Fruit fly (Drosophila melanogaster) whole organism, embryonic: ENCODE results near the gene Atg12.

Experiments used
- Abd-B ChIP-seq: fragments of 200-800 bp; sonication (Bioruptor generic); optimal IDR thresholded peaks from 2 replicates; lab custom pipeline; 2018; ENCODE audit warnings: missing biosample characterization, mild to moderate bottlenecking, missing genetic modification characterization, moderate library complexity
- Atf6 ChIP-seq: fragments of 200-800 bp; sonication (Bioruptor generic); IDR thresholded peaks from 2 replicates; pipeline ENCODE4 v1.3.6; 2022; ENCODE audit warnings: missing biosample characterization, missing genetic modification characterization
- Bgb ChIP-seq: fragments of 200-800 bp; sonication (Bioruptor generic); IDR thresholded peaks from 2 replicates; pipeline ENCODE4 v1.3.6; 2022; ENCODE audit warnings: missing biosample characterization, missing genetic modification characterization; ENCODE audit not compliant: partially characterized antibody
- Blimp-1 ChIP-seq: fragments of 200-800 bp; sonication (Bioruptor generic); optimal IDR thresholded peaks from 3 replicates; lab custom pipeline; 2018; ENCODE audit warnings: missing biosample characterization, missing genetic modification characterization, mild to moderate bottlenecking, moderate library complexity, missing genetic modification reagents
- BtbVII ChIP-seq: fragments of 200-800 bp; sonication (Bioruptor generic); optimal IDR thresholded peaks from 3 replicates; lab custom pipeline; 2017; ENCODE audit warnings: missing biosample characterization, mild to moderate bottlenecking, missing genetic modification characterization
- CG10209 ChIP-seq: fragments of 200-800 bp; sonication (Bioruptor generic); optimal IDR thresholded peaks from 3 replicates; lab custom pipeline; 2017; ENCODE audit warnings: missing biosample characterization, mild to moderate bottlenecking, missing genetic modification characterization, missing genetic modification reagents
- CG10462 ChIP-seq: fragments of 200-800 bp; sonication (Bioruptor generic); optimal IDR thresholded peaks from 2 replicates; lab custom pipeline; 2016; ENCODE audit warnings: missing biosample characterization, missing genetic modification characterization
- CG10979 ChIP-seq: fragments of 200-800 bp; sonication (Bioruptor generic); optimal IDR thresholded peaks from 2 replicates; lab custom pipeline; 2018; ENCODE audit warnings: missing biosample characterization, mild to moderate bottlenecking, missing genetic modification characterization, moderate library complexity
- CG11456 ChIP-seq: fragments of 200-800 bp; sonication (Bioruptor generic); IDR thresholded peaks from 3 replicates; pipeline ENCODE4 v1.3.6; 2022; ENCODE audit warnings: missing biosample characterization, missing genetic modification characterization
- CG11723 ChIP-seq: fragments of 200-800 bp; sonication (Bioruptor generic); optimal IDR thresholded peaks from 2 replicates; lab custom pipeline; 2017; ENCODE audit warnings: missing biosample characterization, mild to moderate bottlenecking, missing genetic modification characterization
- CG12071 ChIP-seq: fragments of 200-800 bp; sonication (Bioruptor generic); optimal IDR thresholded peaks from 3 replicates; lab custom pipeline; 2018; ENCODE audit warnings: missing biosample characterization, mild to moderate bottlenecking, missing genetic modification characterization
- CG13775 ChIP-seq: fragments of 200-800 bp; sonication (Bioruptor generic); optimal IDR thresholded peaks from 3 replicates; lab custom pipeline; 2017; ENCODE audit warnings: missing biosample characterization, mild to moderate bottlenecking, missing genetic modification characterization
- CG13894 ChIP-seq: fragments of 200-800 bp; sonication (Bioruptor generic); optimal IDR thresholded peaks from 3 replicates; lab custom pipeline; 2018; ENCODE audit warnings: missing biosample characterization, mild to moderate bottlenecking, missing genetic modification characterization, moderate library complexity
- CG1603 ChIP-seq: fragments of 200-800 bp; sonication (Bioruptor generic); optimal IDR thresholded peaks from 2 replicates; lab custom pipeline; 2019; ENCODE audit warnings: missing biosample characterization, mild to moderate bottlenecking, missing genetic modification characterization, moderate library complexity
- CG17361 ChIP-seq: fragments of 200-800 bp; sonication (Bioruptor generic); IDR thresholded peaks from 3 replicates; pipeline ENCODE4 v1.3.6; 2022; ENCODE audit warnings: missing biosample characterization, missing genetic modification characterization
- CG18476 ChIP-seq: fragments of 200-800 bp; sonication (Bioruptor generic); optimal IDR thresholded peaks from 2 replicates; lab custom pipeline; 2016; ENCODE audit warnings: missing biosample characterization, mild to moderate bottlenecking, missing genetic modification characterization
- CG18599 ChIP-seq: fragments of 200-800 bp; sonication (Bioruptor generic); optimal IDR thresholded peaks from 3 replicates; lab custom pipeline; 2017; ENCODE audit warnings: missing biosample characterization, missing genetic modification characterization, mild to moderate bottlenecking, moderate library complexity, missing genetic modification reagents
- CG2875 ChIP-seq: fragments of 200-800 bp; sonication (Bioruptor generic); optimal IDR thresholded peaks from 2 replicates; lab custom pipeline; 2017; ENCODE audit warnings: missing biosample characterization, mild to moderate bottlenecking, missing genetic modification characterization, missing genetic modification reagents
- CG2889 ChIP-seq: fragments of 200-800 bp; sonication (Bioruptor generic); IDR thresholded peaks from 3 replicates; pipeline ENCODE4 v1.3.6; 2022; ENCODE audit warnings: missing biosample characterization, missing genetic modification characterization
- CG34422 ChIP-seq: fragments of 200-800 bp; sonication (Bioruptor generic); IDR thresholded peaks from 3 replicates; pipeline ENCODE4 v1.3.6; 2022; ENCODE audit warnings: missing biosample characterization, missing genetic modification characterization
- CG4707 ChIP-seq: fragments of 200-800 bp; sonication (Bioruptor generic); optimal IDR thresholded peaks from 2 replicates; lab custom pipeline; 2018; ENCODE audit warnings: missing biosample characterization, mild to moderate bottlenecking, missing genetic modification characterization, moderate library complexity
- CG6175 ChIP-seq: fragments of 200-800 bp; sonication (Bioruptor generic); IDR thresholded peaks from 3 replicates; pipeline ENCODE4 v1.3.6; 2022; ENCODE audit warnings: missing biosample characterization, missing genetic modification characterization
- CG6813 ChIP-seq: fragments of 200-800 bp; sonication (Bioruptor generic); optimal IDR thresholded peaks from 2 replicates; lab custom pipeline; 2017; ENCODE audit warnings: missing biosample characterization, missing genetic modification characterization, mild to moderate bottlenecking, moderate library complexity, missing genetic modification reagents
- CG7786 ChIP-seq: fragments of 200-800 bp; sonication (Bioruptor generic); optimal IDR thresholded peaks from 2 replicates; lab custom pipeline; 2016; ENCODE audit warnings: missing biosample characterization, missing genetic modification characterization
- CG8924 ChIP-seq: fragments of 200-800 bp; optimal IDR thresholded peaks from 3 replicates; lab custom pipeline; 2019; ENCODE audit warnings: missing biosample characterization, mild to moderate bottlenecking, missing genetic modification characterization, moderate library complexity
- Dref ChIP-seq: fragments of 200-800 bp; sonication (Bioruptor generic); IDR thresholded peaks from 2 replicates; pipeline ENCODE4 v1.3.6; 2022; ENCODE audit warnings: missing biosample characterization, missing genetic modification characterization
- E2f1 ChIP-seq: fragments of 200-800 bp; sonication (Bioruptor generic); IDR thresholded peaks from 2 replicates; pipeline ENCODE4 v1.3.6; 2022; ENCODE audit warnings: missing biosample characterization, missing genetic modification characterization
- E2f2 ChIP-seq: fragments of 200-800 bp; sonication (Bioruptor generic); IDR thresholded peaks from 2 replicates; pipeline ENCODE4 v1.3.6; 2022; ENCODE audit warnings: missing biosample characterization, missing genetic modification characterization
- Ets65A ChIP-seq: fragments of 200-800 bp; sonication (Bioruptor generic); peaks from one replicate; lab custom pipeline; 2016; ENCODE audit warnings: missing biosample characterization, missing genetic modification characterization
- Fer3 ChIP-seq: fragments of 200-800 bp; sonication (Bioruptor generic); optimal IDR thresholded peaks from 2 replicates; lab custom pipeline; 2018; ENCODE audit warnings: missing biosample characterization, mild to moderate bottlenecking, missing genetic modification characterization, moderate library complexity
- NC2β ChIP-seq: fragments of 200-800 bp; sonication (Bioruptor generic); optimal IDR thresholded peaks from 2 replicates; lab custom pipeline; 2016; ENCODE audit warnings: missing biosample characterization, missing genetic modification characterization
- Opbp ChIP-seq: fragments of 200-800 bp; sonication (Bioruptor generic); IDR thresholded peaks from 3 replicates; pipeline ENCODE4 v1.3.6; 2022; ENCODE audit warnings: missing biosample characterization, missing genetic modification characterization; ENCODE audit not compliant: partially characterized antibody
- Ptx1 ChIP-seq: fragments of 200-800 bp; sonication (Bioruptor generic); IDR thresholded peaks from 2 replicates; pipeline ENCODE4 v1.3.6; 2022; ENCODE audit warnings: missing biosample characterization, missing genetic modification characterization
- Sox102F ChIP-seq: fragments of 200-800 bp; sonication (Bioruptor generic); optimal IDR thresholded peaks from 2 replicates; lab custom pipeline; 2018; ENCODE audit warnings: missing biosample characterization, mild to moderate bottlenecking, missing genetic modification characterization, moderate library complexity
- ara ChIP-seq: fragments of 200-800 bp; sonication (Bioruptor generic); IDR thresholded peaks from 2 replicates; pipeline ENCODE4 v1.3.6; 2022; ENCODE audit warnings: missing biosample characterization, missing genetic modification characterization
- az2 ChIP-seq: fragments of 200-800 bp; sonication (Bioruptor generic); optimal IDR thresholded peaks from 3 replicates; lab custom pipeline; 2016; ENCODE audit warnings: missing biosample characterization, missing genetic modification characterization
- dati ChIP-seq: fragments of 200-800 bp; sonication (Bioruptor generic); IDR thresholded peaks from 2 replicates; pipeline ENCODE4 v1.3.6; 2022; ENCODE audit warnings: missing biosample characterization, missing genetic modification characterization
- dmrt99B ChIP-seq: fragments of 200-800 bp; sonication (Bioruptor generic); optimal IDR thresholded peaks from 2 replicates; lab custom pipeline; 2018; ENCODE audit warnings: missing biosample characterization, mild to moderate bottlenecking, missing genetic modification characterization, moderate library complexity
- hb ChIP-seq: fragments of 200-800 bp; sonication (Bioruptor generic); IDR thresholded peaks from 3 replicates; pipeline ENCODE4 v1.3.6; 2022; ENCODE audit warnings: missing biosample characterization, missing genetic modification characterization; ENCODE audit not compliant: partially characterized antibody
- pan ChIP-seq, 4 experiments: fragments of >200 bp in 3 of 4; fragments of 200-800 bp in 1 of 4; sonication (Bioruptor generic) in 1 of 4; optimal IDR thresholded peaks in 3 of 4; IDR thresholded peaks in 1 of 4; 2 replicates each; pipeline versions ENCODE4 v1.3.6 to Lab custom; 2017 to 2022; ENCODE audit warnings: missing biosample characterization in 2 of 4, missing genetic modification characterization in 2 of 4, mixed read lengths in 1 of 4
- pho ChIP-seq: fragments of 200-800 bp; sonication (Bioruptor generic); optimal IDR thresholded peaks from 2 replicates; lab custom pipeline; 2016; ENCODE audit warnings: missing biosample characterization, missing genetic modification characterization
- phol ChIP-seq: fragments of 200-800 bp; sonication (Bioruptor generic); optimal IDR thresholded peaks from 3 replicates; lab custom pipeline; 2018; ENCODE audit warnings: missing biosample characterization, mild to moderate bottlenecking, missing genetic modification characterization, moderate library complexity
- sens ChIP-seq: fragments of 200-800 bp; sonication (Bioruptor generic); peaks from one replicate; lab custom pipeline; 2016; ENCODE audit warnings: missing biosample characterization, missing genetic modification characterization
- sim ChIP-seq: fragments of 200-800 bp; sonication (Bioruptor generic); IDR thresholded peaks from 2 replicates; pipeline ENCODE4 v1.3.6; 2022; ENCODE audit warnings: missing biosample characterization, missing genetic modification characterization
- sna ChIP-seq: fragments of 200-800 bp; sonication (Bioruptor generic); IDR thresholded peaks from 2 replicates; pipeline ENCODE4 v1.3.6; 2022; ENCODE audit warnings: missing biosample characterization, missing genetic modification characterization; ENCODE audit not compliant: partially characterized antibody
- stc ChIP-seq: fragments of 200-800 bp; sonication (Bioruptor generic); IDR thresholded peaks from 2 replicates; pipeline ENCODE4 v1.3.6; 2022; ENCODE audit warnings: missing biosample characterization, missing genetic modification characterization
- ttk ChIP-seq: fragments of 200-800 bp; sonication (Bioruptor generic); IDR thresholded peaks from 2 replicates; pipeline ENCODE4 v2.1.2; 2022; ENCODE audit warnings: missing biosample characterization, missing genetic modification characterization
- unpg ChIP-seq: fragments of 200-800 bp; sonication (Bioruptor generic); optimal IDR thresholded peaks from 3 replicates; lab custom pipeline; 2018; ENCODE audit warnings: missing biosample characterization, mild to moderate bottlenecking, missing genetic modification characterization, moderate library complexity
- yki ChIP-seq: fragments of >200 bp; optimal IDR thresholded peaks from 3 replicates; lab custom pipeline; 2018
- zen2 ChIP-seq: fragments of 200-800 bp; sonication (Bioruptor generic); IDR thresholded peaks from 3 replicates; pipeline ENCODE4 v1.3.6; 2022; ENCODE audit warnings: missing biosample characterization, missing genetic modification characterization; ENCODE audit not compliant: partially characterized antibody

The Atg12 gene

dm6 chr3L:12124138-12124583, 12.6 kb upstream of the Atg12 start (continued):
- no peak for TF ChIP-seq CG17361
- TF ChIP-seq Dref (GFP tag; lab: Robert Waterston, UW) = peak; percentile 34; the same call in 1 of the 2 replicates
- 0 out of 2 replicates have a peak, but pooled peaks have one; percentile 23 for TF ChIP-seq ara (GFP tag; lab: Robert Waterston, UW)
- TF ChIP-seq Ptx1 (GFP tag; lab: Robert Waterston, UW) = peak; percentile 27; the same call in 1 of the 2 replicates
- TF ChIP-seq stc = 0 out of 2 replicates have a peak, but pooled peaks have one; percentile 7
- peak; percentile 6 for TF ChIP-seq Abd-B
- TF ChIP-seq E2f1 (GFP tag; lab: Robert Waterston, UW) = peak; percentile 53; the same call in 1 of the 2 replicates
- TF ChIP-seq CG4707 (GFP tag; lab: Kevin White, UChicago) = no peak
- TF ChIP-seq CG8924 (tag; lab: Kevin White, UChicago) = peak; percentile 77
- TF ChIP-seq CG6813 (GFP tag; lab: Kevin White, UChicago) = no peak
- no peak for TF ChIP-seq CG13775 (GFP tag; lab: Kevin White, UChicago)
- TF ChIP-seq pho (GFP tag; lab: Kevin White, UChicago) = no peak
- no peak for TF ChIP-seq Sox102F (GFP tag; lab: Kevin White, UChicago)
- no peak for TF ChIP-seq sim (GFP tag; lab: Robert Waterston, UW)
- no peak for TF ChIP-seq Blimp-1
- 0 out of 3 replicates have a peak, but pooled peaks have one; percentile 43 for TF ChIP-seq CG6175
- no peak for TF ChIP-seq zen2 (GFP tag; lab: Robert Waterston, UW)
- no peak for TF ChIP-seq Fer3 (tag; lab: Kevin White, UChicago)
- no peak for TF ChIP-seq CG11723 (GFP tag; lab: Kevin White, UChicago)
- TF ChIP-seq CG7786 (GFP tag; lab: Kevin White, UChicago) = no peak
- TF ChIP-seq CG12071 (GFP tag; lab: Kevin White, UChicago) = peak; percentile 88
- no peak for TF ChIP-seq Ets65A
- TF ChIP-seq Atf6 (GFP tag; lab: Robert Waterston, UW) = peak; percentile 22; the same call in 1 of the 2 replicates
- no peak for TF ChIP-seq NC2β (GFP tag; lab: Kevin White, UChicago)
- TF ChIP-seq hb = no peak
- no peak for TF ChIP-seq CG2889 (GFP tag; lab: Robert Waterston, UW)
- no peak for TF ChIP-seq CG2875 (GFP tag; lab: Kevin White, UChicago)
- no peak for TF ChIP-seq yki (lab: Kevin White, UChicago)
- TF ChIP-seq CG11456 (GFP tag; lab: Robert Waterston, UW) = no peak
- TF ChIP-seq unpg (GFP tag; lab: Kevin White, UChicago) = no peak
- peak; percentile 84 for TF ChIP-seq phol (tag; lab: Kevin White, UChicago)
- peak; percentile 72; the same call in 1 of the 2 replicates for TF ChIP-seq ttk
- no peak for TF ChIP-seq CG10462
- TF ChIP-seq Opbp (GFP tag; lab: Robert Waterston, UW) = peak; percentile 57; the same call in 2 of the 3 replicates
- TF ChIP-seq CG34422 = peak; percentile 97
- TF ChIP-seq CG18599 (GFP tag; lab: Kevin White, UChicago) = no peak
- TF ChIP-seq BtbVII (GFP tag; lab: Kevin White, UChicago) = no peak
- no peak for TF ChIP-seq CG13894 (tag; lab: Kevin White, UChicago)
- TF ChIP-seq E2f2 (GFP tag; lab: Robert Waterston, UW) = peak; percentile 16
- no peak for TF ChIP-seq dmrt99B
- TF ChIP-seq az2 = no peak
- TF ChIP-seq Bgb (GFP tag; lab: Robert Waterston, UW) = peak; percentile 41; the same call in 1 of the 2 replicates
- TF ChIP-seq CG10209 (GFP tag; lab: Kevin White, UChicago) = no peak
- TF ChIP-seq CG18476 (GFP tag; lab: Kevin White, UChicago) = no peak
- TF ChIP-seq CG1603 (tag; lab: Kevin White, UChicago) = peak; percentile 17
- no peak for TF ChIP-seq dati (GFP tag; lab: Robert Waterston, UW)
- TF ChIP-seq sens (GFP tag; lab: Kevin White, UChicago) = peak; percentile 60
- peak; percentile 17 for TF ChIP-seq CG10979
- TF ChIP-seq sna (GFP tag; lab: Robert Waterston, UW) = no peak
- no peak for TF ChIP-seq pan (optimal IDR thresholded peaks at IDR 0.05; lab: Kevin White, UChicago)
- peak in 1 of 2 experiments; percentile 11 for TF ChIP-seq pan (GFP tag; optimal IDR thresholded peaks at IDR 0.05 in 1 of 2, IDR thresholded peaks at IDR 0.05 in 1 of 2)
